Worm (Caenorhabditis elegans): ENCODE measurements around the gene rps-9.

DNA sequence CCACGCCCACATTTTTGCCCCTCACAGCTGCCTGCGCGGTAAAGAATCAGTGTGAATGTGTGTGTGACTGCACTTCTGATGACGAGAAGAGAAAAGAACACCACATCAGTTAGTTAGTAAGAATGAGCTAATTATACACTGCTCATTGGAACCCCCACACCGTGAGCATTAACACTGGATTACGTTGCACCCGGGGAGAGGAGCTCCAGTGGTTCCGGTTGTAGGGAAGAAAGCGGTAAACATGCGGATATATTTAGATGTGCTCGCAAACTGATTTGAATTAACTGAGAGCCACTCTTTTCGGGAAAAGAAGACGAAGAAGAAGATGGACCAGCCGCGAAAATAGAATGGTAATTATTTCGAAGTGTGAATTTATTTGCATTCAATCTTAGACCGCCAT, 39.4 kb downstream of the rps-9 start:
- TF ChIP-seq ets-7 (tag; optimal IDR thresholded peaks at IDR 0.05) (no peak), ceh-36 (tag; optimal IDR thresholded peaks at IDR 0.05) (no peak)
